Fruit fly (Drosophila melanogaster): Measurements from ENCODE around the gene btsz.

The btsz gene

dm6 chr3R:14798626-14799258, 76.5 kb downstream of the btsz start, which contains the start of gene CG14856 (continued):
- no peak for TF ChIP-seq CG31224 (GFP tag; IDR thresholded peaks at IDR 0.05)
- TF ChIP-seq bigmax (GFP tag; optimal IDR thresholded peaks at IDR 0.05) = no peak
- TF ChIP-seq da (GFP tag; optimal IDR thresholded peaks at IDR 0.05) = no peak
- peak; percentile 54; the same call in 1 of the 3 replicates for TF ChIP-seq sr (GFP tag; IDR thresholded peaks at IDR 0.05)
- no peak for TF ChIP-seq esg (GFP tag; conservative IDR thresholded peaks at IDR 0.05)
- no peak for TF ChIP-seq ara (GFP tag; IDR thresholded peaks at IDR 0.05)
- TF ChIP-seq CG12219 (GFP tag; optimal IDR thresholded peaks at IDR 0.05) = no peak
- TF ChIP-seq CG2129 (GFP tag; IDR thresholded peaks at IDR 0.05; ENCODE audit: partially characterized antibody) = no peak
- no peak for TF ChIP-seq tio (GFP tag; optimal IDR thresholded peaks at IDR 0.05)
- no peak for TF ChIP-seq disco-r (GFP tag; optimal IDR thresholded peaks at IDR 0.05)
- TF ChIP-seq CG17829 (tag; optimal IDR thresholded peaks at IDR 0.05) = no peak
- TF ChIP-seq NC2β (GFP tag; optimal IDR thresholded peaks at IDR 0.05) = no peak
- no peak for TF ChIP-seq CG17186 (GFP tag; optimal IDR thresholded peaks at IDR 0.05)
- no peak for TF ChIP-seq phol (tag; optimal IDR thresholded peaks at IDR 0.05)
- TF ChIP-seq Lim3 (GFP tag; IDR thresholded peaks at IDR 0.05) = no peak
- TF ChIP-seq sc (optimal IDR thresholded peaks at IDR 0.05) = no peak
- TF ChIP-seq sc (GFP tag; optimal IDR thresholded peaks at IDR 0.05) = no peak
- TF ChIP-seq CG4328 (GFP tag; optimal IDR thresholded peaks at IDR 0.05) = no peak
- TF ChIP-seq ash1 (GFP tag; optimal IDR thresholded peaks at IDR 0.05) = no peak
- no peak for TF ChIP-seq gro (GFP tag; optimal IDR thresholded peaks at IDR 0.05)
- no peak for TF ChIP-seq gce (GFP tag; IDR thresholded peaks at IDR 0.05)

- TF ChIP-seq D (optimal IDR thresholded peaks at IDR 0.05) (no peak), D (GFP tag; optimal IDR thresholded peaks at IDR 0.05) (no peak), CG8765 (GFP tag; IDR thresholded peaks at IDR 0.05) (no peak), CG31441 (GFP tag; IDR thresholded peaks at IDR 0.05) (no peak), org-1 (GFP tag; optimal IDR thresholded peaks at IDR 0.05) (no peak), CG32772 (GFP tag; IDR thresholded peaks at IDR 0.05) (no peak), nerfin-2 (GFP tag; IDR thresholded peaks at IDR 0.05; ENCODE audit: partially characterized antibody) (no peak), dpn (GFP tag; optimal IDR thresholded peaks at IDR 0.05) (no peak), TFAM (GFP tag; optimal IDR thresholded peaks at IDR 0.05) (no peak), Mes4 (GFP tag; optimal IDR thresholded peaks at IDR 0.05) (no peak), zfh2 (GFP tag; optimal IDR thresholded peaks at IDR 0.05) (no peak), HLH54F (GFP tag; optimal IDR thresholded peaks at IDR 0.05) (no peak), GATAe (GFP tag; conservative IDR thresholded peaks at IDR 0.05) (peak; percentile 63; the same call in 1 of the 2 replicates), CG12071 (GFP tag; optimal IDR thresholded peaks at IDR 0.05) (no peak), Doc3 (GFP tag; IDR thresholded peaks at IDR 0.05; ENCODE audit: partially characterized antibody) (no peak), amos (GFP tag; IDR thresholded peaks at IDR 0.05; ENCODE audit: partially characterized antibody) (no peak), CG10267 (tag; optimal IDR thresholded peaks at IDR 0.05) (no peak), yki (optimal IDR thresholded peaks at IDR 0.05) (no peak), CG6813 (GFP tag; optimal IDR thresholded peaks at IDR 0.05) (peak; percentile 4), vvl (GFP tag; IDR thresholded peaks at IDR 0.05) (0 out of 2 replicates have a peak, but pooled peaks have one; percentile 14), chinmo (GFP tag; IDR thresholded peaks at IDR 0.05; ENCODE audit: partially characterized antibody) (0 out of 4 replicates have a peak, but pooled peaks have one; percentile 55), Drgx (GFP tag; IDR thresholded peaks at IDR 0.05) (no peak), CG7357 (GFP tag; IDR thresholded peaks at IDR 0.05) (no peak), CG3995 (GFP tag; optimal IDR thresholded peaks at IDR 0.05) (no peak), tap (tag; optimal IDR thresholded peaks at IDR 0.05) (no peak), CG15479 (GFP tag; optimal IDR thresholded peaks at IDR 0.05) (no peak), stc (GFP tag; IDR thresholded peaks at IDR 0.05) (no peak), ap (GFP tag; IDR thresholded peaks at IDR 0.05) (no peak), dysf (GFP tag; IDR thresholded peaks at IDR 0.05) (no peak), trh (GFP tag; optimal IDR thresholded peaks at IDR 0.05) (no peak), Hr78 (GFP tag; optimal IDR thresholded peaks at IDR 0.05) (peak in 1 of 2 experiments; percentile 4)
Observed at dm6 chr3R:14796294-14796693, 79.0 kb downstream of the btsz start, which contains the start of gene CG14855. TSS of gene CG14855 (plus strand) at chr3R:14796305.
